Worm (Caenorhabditis elegans) whole organism, L4 larva: ENCODE measurements around the gene F22B5.6.

ENCODE experiments used
- R02D3.7 ChIP-seq: fragments of 150-350 bp; sonication (generic microtip); optimal IDR thresholded peaks from 3 replicates; lab custom pipeline; 2014; ENCODE audit warnings: missing biosample characterization, missing genetic modification characterization
- ama-1 ChIP-seq: fragments of 150-350 bp; optimal IDR thresholded peaks from 2 replicates; lab custom pipeline; 2014; ENCODE audit warnings: inconsistent platforms, mixed read lengths
- dmd-8 ChIP-seq: fragments of 200-800 bp; sonication (Bioruptor generic); IDR thresholded peaks from 2 replicates; pipeline ENCODE4 v1.3.6; 2022; ENCODE audit warnings: missing genetic modification characterization, missing compliant biosample characterization
- fos-1 ChIP-seq: fragments of 150-350 bp; optimal IDR thresholded peaks from 2 replicates; lab custom pipeline; 2014; ENCODE audit warnings: missing biosample characterization, missing genetic modification characterization
- lin-13 ChIP-seq: fragments of 150-350 bp; optimal IDR thresholded peaks from 2 replicates; lab custom pipeline; 2014; ENCODE audit warnings: missing biosample characterization, missing genetic modification reagents, missing genetic modification characterization
- lin-38 ChIP-seq: fragments of 200-800 bp; sonication (Bioruptor generic); IDR thresholded peaks from 2 replicates; pipeline ENCODE4 v1.3.6; 2022; ENCODE audit warnings: missing genetic modification reagents, missing genetic modification characterization, missing compliant biosample characterization
- madf-9 ChIP-seq: fragments of 200-800 bp; sonication (Bioruptor generic); conservative IDR thresholded peaks from 2 replicates; pipeline ENCODE4 v1.3.6; 2022; ENCODE audit warnings: missing genetic modification reagents, missing genetic modification characterization, missing compliant biosample characterization
- mdl-1 ChIP-seq, 2 experiments: fragments of 150-350 bp in 1 of 2; sonication (generic microtip) in 1 of 2; optimal IDR thresholded peaks; 2 replicates each; lab custom pipeline; 2014 to 2017; ENCODE audit warnings: missing biosample characterization in 2 of 2, missing genetic modification characterization in 2 of 2
- nhr-237 ChIP-seq: sonication (generic microtip); optimal IDR thresholded peaks from 2 replicates; lab custom pipeline; 2017; ENCODE audit warnings: missing biosample characterization, missing genetic modification characterization
- nhr-25 ChIP-seq: sonication (generic microtip); optimal IDR thresholded peaks from 2 replicates; lab custom pipeline; 2017; ENCODE audit warnings: missing genetic modification characterization, mild to moderate bottlenecking, missing compliant biosample characterization, antibody characterized with exemption, moderate library complexity, borderline replicate concordance; ENCODE audit not compliant: insufficient read depth
- nhr-76 ChIP-seq: fragments of 150-350 bp; optimal IDR thresholded peaks from 2 replicates; lab custom pipeline; 2014; ENCODE audit warnings: missing biosample characterization, missing genetic modification characterization
- pha-4 ChIP-seq, 2 experiments: fragments of 150-350 bp in 1 of 2; fragments of 200-800 bp in 1 of 2; sonication (Bioruptor generic) in 1 of 2; IDR thresholded peaks in 1 of 2; optimal IDR thresholded peaks in 1 of 2; 2 replicates each; pipeline versions ENCODE4 v1.3.6 to Lab custom; 2014 to 2022; ENCODE audit warnings: missing genetic modification characterization in 2 of 2, missing genetic modification reagents in 2 of 2, missing biosample characterization in 1 of 2, missing compliant biosample characterization in 1 of 2
- zfp-3 ChIP-seq: fragments of 200-800 bp; sonication (Bioruptor generic); conservative IDR thresholded peaks from 2 replicates; pipeline ENCODE4 v1.3.6; 2022; ENCODE audit warnings: missing genetic modification reagents, missing genetic modification characterization, missing compliant biosample characterization

ce11 chrII:8481033-8481708, 25.2 kb upstream of the F22B5.6 start:
- TF ChIP-seq zfp-3 (GFP tag; lab: Robert Waterston, UW) (no peak), R02D3.7 (no peak), nhr-25 (no peak), madf-9 (GFP tag; lab: Robert Waterston, UW) (no peak), dmd-8 (GFP tag; lab: Robert Waterston, UW) (no peak), nhr-76 (no peak), nhr-237 (tag; lab: Kevin White, UChicago) (no peak), fos-1 (tag; lab: Kevin White, UChicago) (no peak), pha-4 (GFP tag; IDR thresholded peaks at IDR 0.05; lab: Robert Waterston, UW) (peak; percentile 27; the same call in 1 of the 2 replicates), pha-4 (tag; optimal IDR thresholded peaks at IDR 0.05; lab: Kevin White, UChicago) (no peak), ama-1 (lab: Kevin White, UChicago) (no peak), lin-38 (GFP tag; lab: Robert Waterston, UW) (0 out of 2 replicates have a peak, but pooled peaks have one; percentile 27), mdl-1 (tag; optimal IDR thresholded peaks at IDR 0.05; lab: Kevin White, UChicago) (peak in 1 of 2 experiments; percentile 17), lin-13 (GFP tag; lab: Kevin White, UChicago) (no peak)
